Worm (Caenorhabditis elegans): ENCODE data around the gene B0496.11.

ce11 chrIV:7407301-7407700 lies 26.5 kb downstream of the B0496.11 start:
- TF ChIP-seq jun-1 (tag; optimal IDR thresholded peaks at IDR 0.05), result no peak
- TF ChIP-seq php-3 (GFP tag; IDR thresholded peaks at IDR 0.05), result no peak
- no peak for TF ChIP-seq rbr-2 (tag; optimal IDR thresholded peaks at IDR 0.05)
- no peak for TF ChIP-seq hmg-1.1 (GFP tag; IDR thresholded peaks at IDR 0.05)
- no peak for TF ChIP-seq hlh-30 (tag; optimal IDR thresholded peaks at IDR 0.05; ENCODE audit: insufficient read depth)
- TF ChIP-seq pha-4 (GFP tag; IDR thresholded peaks at IDR 0.05), result no peak
- no peak for TF ChIP-seq pha-4 (tag; optimal IDR thresholded peaks at IDR 0.05)

Data from whole organism, L4 larva.